Worm (Caenorhabditis elegans) whole organism, young adult: Measurements from ENCODE around the gene K06B4.15.

ENCODE experiments used
- B0035.1 ChIP-seq: sonication (generic microtip); optimal IDR thresholded peaks from 2 replicates; lab custom pipeline; 2016; ENCODE audit warnings: missing genetic modification characterization, mild to moderate bottlenecking, missing compliant biosample characterization, missing genotype, missing genetic modification reagents
- C06A6.2 ChIP-seq: fragments of 200-800 bp; sonication (Bioruptor generic); conservative IDR thresholded peaks from 2 replicates; pipeline ENCODE4 v1.3.6; 2022; ENCODE audit warnings: missing genetic modification characterization, missing compliant biosample characterization
- C17E4.6 ChIP-seq: fragments of 200-800 bp; sonication (Bioruptor generic); IDR thresholded peaks from 2 replicates; pipeline ENCODE4 v1.3.6; 2022; ENCODE audit warnings: missing genetic modification reagents, missing genetic modification characterization, missing compliant biosample characterization
- D2030.7 ChIP-seq: fragments of 200-800 bp; sonication (Bioruptor generic); IDR thresholded peaks from 2 replicates; pipeline ENCODE4 v1.3.6; 2022; ENCODE audit warnings: missing genetic modification reagents, missing genetic modification characterization, missing compliant biosample characterization
- F33H1.4 ChIP-seq: fragments of 200-800 bp; sonication (Bioruptor generic); IDR thresholded peaks from 2 replicates; pipeline ENCODE4 v1.3.6; 2022; ENCODE audit warnings: missing genetic modification reagents, missing genetic modification characterization, missing compliant biosample characterization
- F55B11.4 ChIP-seq: sonication (generic microtip); optimal IDR thresholded peaks from 2 replicates; lab custom pipeline; 2016; ENCODE audit warnings: missing compliant biosample characterization, missing genetic modification characterization, borderline replicate concordance; ENCODE audit not compliant: insufficient read depth
- T07F8.4 ChIP-seq: sonication (generic microtip); optimal IDR thresholded peaks from 2 replicates; lab custom pipeline; 2016; ENCODE audit warnings: mild to moderate bottlenecking, missing genetic modification characterization, moderate library complexity, missing compliant biosample characterization
- Y53F4B.3 ChIP-seq: fragments of 200-800 bp; sonication (Bioruptor generic); IDR thresholded peaks from 2 replicates; pipeline ENCODE4 v1.3.6; 2022; ENCODE audit warnings: missing genetic modification reagents, missing genetic modification characterization, missing compliant biosample characterization
- Y53G8AR.9 ChIP-seq: fragments of 200-800 bp; sonication (Bioruptor generic); conservative IDR thresholded peaks from 2 replicates; pipeline ENCODE4 v1.3.6; 2022; ENCODE audit warnings: missing genetic modification reagents, missing genetic modification characterization, missing compliant biosample characterization
- Y56A3A.18 ChIP-seq: fragments of 200-800 bp; sonication (Bioruptor generic); IDR thresholded peaks from 2 replicates; pipeline ENCODE4 v1.3.6; 2022; ENCODE audit warnings: missing genetic modification reagents, missing genetic modification characterization, missing compliant biosample characterization
- ZK185.1 ChIP-seq: sonication (generic microtip); optimal IDR thresholded peaks from 2 replicates; lab custom pipeline; 2016; ENCODE audit warnings: mild to moderate bottlenecking, missing genetic modification characterization, missing compliant biosample characterization; ENCODE audit not compliant: poor library complexity, severe bottlenecking
- bed-2 ChIP-seq: fragments of 200-800 bp; sonication (Bioruptor generic); IDR thresholded peaks from 2 replicates; pipeline ENCODE4 v1.3.6; 2022; ENCODE audit warnings: missing genetic modification reagents, missing genetic modification characterization, missing compliant biosample characterization
- ceh-27 ChIP-seq: fragments of 200-800 bp; sonication (Bioruptor generic); optimal IDR thresholded peaks from 2 replicates; lab custom pipeline; 2018; ENCODE audit warnings: mild to moderate bottlenecking, missing genetic modification characterization, moderate library complexity, missing compliant biosample characterization
- ceh-40 ChIP-seq: fragments of 200-800 bp; sonication (Bioruptor generic); IDR thresholded peaks from 2 replicates; pipeline ENCODE4 v1.3.6; 2022; ENCODE audit warnings: missing genetic modification characterization, missing compliant biosample characterization
- ceh-58 ChIP-seq: fragments of 200-800 bp; sonication (Bioruptor generic); IDR thresholded peaks from 2 replicates; pipeline ENCODE4 v1.3.6; 2022; ENCODE audit warnings: missing genetic modification characterization, missing compliant biosample characterization
- ceh-91 ChIP-seq: fragments of 200-800 bp; sonication (Bioruptor generic); IDR thresholded peaks from 2 replicates; pipeline ENCODE4 v1.3.6; 2022; ENCODE audit warnings: missing genetic modification reagents, missing genetic modification characterization, missing compliant biosample characterization
- gei-17 ChIP-seq: fragments of 200-800 bp; sonication (Bioruptor generic); optimal IDR thresholded peaks from 2 replicates; lab custom pipeline; 2018; ENCODE audit warnings: mild to moderate bottlenecking, missing genetic modification characterization, missing compliant biosample characterization
- hlh-12 ChIP-seq: sonication (generic microtip); optimal IDR thresholded peaks from 2 replicates; lab custom pipeline; 2016; ENCODE audit warnings: missing genetic modification characterization, missing compliant biosample characterization
- hmg-20 ChIP-seq: fragments of 200-800 bp; sonication (Bioruptor generic); IDR thresholded peaks from 2 replicates; pipeline ENCODE4 v1.3.6; 2022; ENCODE audit warnings: missing genetic modification reagents, missing genetic modification characterization, missing compliant biosample characterization
- lag-1 ChIP-seq: fragments of 200-800 bp; sonication (Bioruptor generic); IDR thresholded peaks from 2 replicates; pipeline ENCODE4 v1.3.6; 2022; ENCODE audit warnings: missing genetic modification reagents, missing genetic modification characterization, missing compliant biosample characterization
- lin-35 ChIP-seq, 3 experiments: fragments of 150-350 bp in 2 of 3; sonication (generic microtip) in 1 of 3; optimal IDR thresholded peaks; 2 replicates each; lab custom pipeline; 2014 to 2018; ENCODE audit warnings: missing biosample characterization in 3 of 3, missing genetic modification characterization in 3 of 3, missing genetic modification reagents in 3 of 3
- lir-1 ChIP-seq: fragments of 200-800 bp; sonication (Bioruptor generic); conservative IDR thresholded peaks from 2 replicates; pipeline ENCODE4 v1.3.6; 2022; ENCODE audit warnings: missing genetic modification reagents, missing genetic modification characterization, missing compliant biosample characterization
- madf-3 ChIP-seq: fragments of 200-800 bp; sonication (Bioruptor generic); IDR thresholded peaks from 2 replicates; pipeline ENCODE4 v1.3.6; 2022; ENCODE audit warnings: missing genetic modification reagents, missing genetic modification characterization, missing compliant biosample characterization
- mel-28 ChIP-seq: sonication (generic microtip); optimal IDR thresholded peaks from 2 replicates; lab custom pipeline; 2016; ENCODE audit warnings: borderline replicate concordance, mild to moderate bottlenecking, missing genetic modification characterization, missing compliant biosample characterization
- nfya-1 ChIP-seq: sonication (generic microtip); optimal IDR thresholded peaks from 2 replicates; lab custom pipeline; 2017; ENCODE audit warnings: antibody characterized with exemption, missing compliant biosample characterization, missing genetic modification characterization, borderline replicate concordance; ENCODE audit not compliant: insufficient read depth
- nfya-2 ChIP-seq: fragments of 200-800 bp; sonication (Bioruptor generic); IDR thresholded peaks from 2 replicates; pipeline ENCODE4 v1.3.6; 2022; ENCODE audit warnings: missing genetic modification reagents, missing genetic modification characterization, missing compliant biosample characterization
- nfyb-1 ChIP-seq: fragments of 200-800 bp; sonication (Bioruptor generic); IDR thresholded peaks from 2 replicates; pipeline ENCODE4 v1.3.6; 2022; ENCODE audit warnings: missing genetic modification reagents, missing genetic modification characterization, missing compliant biosample characterization
- nhr-179 ChIP-seq: sonication (generic microtip); optimal IDR thresholded peaks from 2 replicates; lab custom pipeline; 2016; ENCODE audit warnings: mild to moderate bottlenecking, missing genetic modification characterization, missing compliant biosample characterization
- nhr-27 ChIP-seq: fragments of 200-800 bp; sonication (Bioruptor generic); optimal IDR thresholded peaks from 2 replicates; lab custom pipeline; 2018; ENCODE audit warnings: mild to moderate bottlenecking, missing genetic modification characterization, moderate library complexity, missing compliant biosample characterization
- snpc-1.1 ChIP-seq: sonication (generic microtip); optimal IDR thresholded peaks from 2 replicates; lab custom pipeline; 2017; ENCODE audit warnings: missing genetic modification characterization, mild to moderate bottlenecking, missing compliant biosample characterization, antibody characterized with exemption, moderate library complexity, missing genotype, missing genetic modification reagents; ENCODE audit not compliant: insufficient read depth
- snpc-1.3 ChIP-seq: sonication (generic microtip); optimal IDR thresholded peaks from 2 replicates; lab custom pipeline; 2017; ENCODE audit warnings: missing genetic modification characterization, mild to moderate bottlenecking, missing compliant biosample characterization, antibody characterized with exemption, moderate library complexity, missing genotype, missing genetic modification reagents; ENCODE audit not compliant: insufficient read depth
- somi-1 ChIP-seq: fragments of 200-800 bp; sonication (Bioruptor generic); optimal IDR thresholded peaks from 2 replicates; lab custom pipeline; 2018; ENCODE audit warnings: mild to moderate bottlenecking, missing genetic modification characterization, missing compliant biosample characterization
- sptf-2 ChIP-seq: fragments of 200-800 bp; sonication (Bioruptor generic); optimal IDR thresholded peaks from 2 replicates; lab custom pipeline; 2018; ENCODE audit warnings: mild to moderate bottlenecking, missing genetic modification characterization, missing compliant biosample characterization
- unc-130 ChIP-seq: sonication (generic microtip); optimal IDR thresholded peaks from 2 replicates; lab custom pipeline; 2016; ENCODE audit warnings: missing genetic modification reagents, missing genetic modification characterization, missing compliant biosample characterization
- unc-62 ChIP-seq: fragments of 150-350 bp; optimal IDR thresholded peaks from 2 replicates; lab custom pipeline; 2014; ENCODE audit warnings: missing biosample characterization, missing genetic modification reagents, missing genetic modification characterization
- zim-3 ChIP-seq: sonication (generic microtip); optimal IDR thresholded peaks from 2 replicates; lab custom pipeline; 2017; ENCODE audit warnings: mild to moderate bottlenecking, missing genetic modification characterization, moderate library complexity, missing compliant biosample characterization
- ztf-22 ChIP-seq: fragments of 200-800 bp; sonication (Bioruptor generic); optimal IDR thresholded peaks from 2 replicates; lab custom pipeline; 2018; ENCODE audit warnings: mild to moderate bottlenecking, missing genetic modification characterization, moderate library complexity, missing compliant biosample characterization
- ztf-28 ChIP-seq: fragments of 200-800 bp; sonication (Bioruptor generic); IDR thresholded peaks from 2 replicates; pipeline ENCODE4 v1.3.6; 2022; ENCODE audit warnings: missing genetic modification reagents, missing genetic modification characterization, missing compliant biosample characterization

K06B4.15 gene

ce11 chrV:15687660-15688059 is 17.4 kb downstream of the K06B4.15 start, which contains the start of gene nhr-197:
nhr-197 (plus strand) TSS chrV:15687960.
- TF ChIP-seq nhr-27: no peak
- no peak for TF ChIP-seq lin-35 (GFP tag; optimal IDR thresholded peaks at IDR 0.05; lab: Kevin White, UChicago)
- TF ChIP-seq mel-28: no peak
- no peak for TF ChIP-seq F55B11.4 (tag; lab: Kevin White, UChicago)
- TF ChIP-seq C17E4.6 (GFP tag; lab: Robert Waterston, UW): no peak
- no peak for TF ChIP-seq hmg-20 (GFP tag; lab: Robert Waterston, UW)
- no peak for TF ChIP-seq somi-1 (GFP tag; lab: Kevin White, UChicago)
- no peak for TF ChIP-seq unc-62
- TF ChIP-seq lag-1: no peak
- TF ChIP-seq ztf-28: no peak
- no peak for TF ChIP-seq F33H1.4 (GFP tag; lab: Robert Waterston, UW)
- no peak for TF ChIP-seq unc-130

- no peak for TF ChIP-seq Y53F4B.3 (GFP tag; lab: Robert Waterston, UW)
- no peak for TF ChIP-seq lin-35 (GFP tag; optimal IDR thresholded peaks at IDR 0.05; lab: Kevin White, UChicago)
- TF ChIP-seq ZK185.1 (tag; lab: Kevin White, UChicago): no peak
- no peak for TF ChIP-seq B0035.1
- no peak for TF ChIP-seq hlh-12 (tag; lab: Kevin White, UChicago)
- TF ChIP-seq lir-1 (GFP tag; lab: Robert Waterston, UW): no peak
- TF ChIP-seq sptf-2: no peak
- no peak for TF ChIP-seq snpc-1.3 (tag; lab: Kevin White, UChicago)
- no peak for TF ChIP-seq ztf-22 (GFP tag; lab: Kevin White, UChicago)
- TF ChIP-seq gei-17 (GFP tag; lab: Kevin White, UChicago): no peak
- TF ChIP-seq ceh-91 (GFP tag; lab: Robert Waterston, UW): no peak
- no peak for TF ChIP-seq hmg-20 (GFP tag; lab: Robert Waterston, UW)
- no peak for TF ChIP-seq madf-3 (GFP tag; lab: Robert Waterston, UW)
- no peak for TF ChIP-seq bed-2 (GFP tag; lab: Robert Waterston, UW)
- TF ChIP-seq Y56A3A.18: no peak
- no peak for TF ChIP-seq D2030.7 (GFP tag; lab: Robert Waterston, UW)
- TF ChIP-seq nfyb-1: no peak
- TF ChIP-seq ceh-27: no peak
- no peak for TF ChIP-seq nhr-179 (tag; lab: Kevin White, UChicago)
- TF ChIP-seq, all 124 proteins: peak for 0
Measured at ce11 chrV:15689952-15690351, 19.7 kb downstream of the K06B4.15 start, which contains the start of gene nhr-268. nhr-268 (plus strand) TSS chrV:15690252.

- no peak for TF ChIP-seq zim-3
- no peak for TF ChIP-seq nfya-2 (GFP tag; lab: Robert Waterston, UW)
- TF ChIP-seq ztf-22 (GFP tag; lab: Kevin White, UChicago): no peak
- TF ChIP-seq nfya-1 (tag; lab: Kevin White, UChicago): no peak
- TF ChIP-seq madf-3 (GFP tag; lab: Robert Waterston, UW): no peak
- TF ChIP-seq snpc-1.1 (tag; lab: Kevin White, UChicago): no peak
- no peak for TF ChIP-seq ceh-40 (GFP tag; lab: Robert Waterston, UW)
- no peak for TF ChIP-seq T07F8.4 (tag; lab: Kevin White, UChicago)
- TF ChIP-seq Y53G8AR.9: no peak
- no peak for TF ChIP-seq ceh-58
- TF ChIP-seq C06A6.2: no peak
Measured at ce11 chrV:15693682-15694081, 23.4 kb downstream of the K06B4.15 start, which contains the start of gene nhr-198. nhr-198 (plus strand) TSS chrV:15693994.
